Fruit fly (Drosophila melanogaster): ENCODE measurements around the gene CG17075.
A peak's percentile ranks its signal among the peaks of the same experiment; 100 is the strongest.

CG17075 gene

dm6 chr2L:294452-295362 is 27.4 kb upstream of the CG17075 start, which contains the start of the genes U2af38 and Stip1 (continued):
- TF ChIP-seq esg (GFP tag; conservative IDR thresholded peaks at IDR 0.05) (no peak), CG5245 (GFP tag; optimal IDR thresholded peaks at IDR 0.05) (no peak), her (GFP tag; optimal IDR thresholded peaks at IDR 0.05) (no peak), CG8388 (GFP tag; optimal IDR thresholded peaks at IDR 0.05) (no peak), CG8290 (GFP tag; optimal IDR thresholded peaks at IDR 0.05) (peak; percentile 2), CG8290 (tag; optimal IDR thresholded peaks at IDR 0.05) (peak in 1 of 2 experiments; percentile 20), ftz-f1 (GFP tag; optimal IDR thresholded peaks at IDR 0.05) (no peak), ken (GFP tag; IDR thresholded peaks at IDR 0.05) (0 out of 3 replicates have a peak, but pooled peaks have one; percentile 34), usp (GFP tag; optimal IDR thresholded peaks at IDR 0.05) (no peak), B-H2 (GFP tag; optimal IDR thresholded peaks at IDR 0.05) (peak; percentile 80), CG7839 (tag; optimal IDR thresholded peaks at IDR 0.05) (peak; percentile 20), CG7271 (tag; optimal IDR thresholded peaks at IDR 0.05) (no peak), Ada2b (GFP tag; IDR thresholded peaks at IDR 0.05) (no peak), ewg (GFP tag; optimal IDR thresholded peaks at IDR 0.05) (no peak), Abd-B (GFP tag; optimal IDR thresholded peaks at IDR 0.05) (no peak), CTCF (GFP tag; optimal IDR thresholded peaks at IDR 0.05) (peak; percentile 54), sima (GFP tag; optimal IDR thresholded peaks at IDR 0.05) (no peak), pzg (GFP tag; optimal IDR thresholded peaks at IDR 0.05) (peak; percentile 61), CG7987 (GFP tag; optimal IDR thresholded peaks at IDR 0.05) (no peak), ab (GFP tag; optimal IDR thresholded peaks at IDR 0.05) (no peak), bab2 (GFP tag; optimal IDR thresholded peaks at IDR 0.05) (no peak), CG2889 (GFP tag; IDR thresholded peaks at IDR 0.05) (no peak), CG9609 (GFP tag; optimal IDR thresholded peaks at IDR 0.05) (no peak), twi (tag; optimal IDR thresholded peaks at IDR 0.05) (peak; percentile 17), Doc3 (GFP tag; IDR thresholded peaks at IDR 0.05; ENCODE audit: partially characterized antibody) (peak; percentile 61), NfI (GFP tag; optimal IDR thresholded peaks at IDR 0.05) (no peak), croc (GFP tag; conservative IDR thresholded peaks at IDR 0.05) (no peak), ATbp (GFP tag; optimal IDR thresholded peaks at IDR 0.05) (no peak), az2 (GFP tag; optimal IDR thresholded peaks at IDR 0.05) (peak; percentile 1), E2f2 (GFP tag; IDR thresholded peaks at IDR 0.05) (peak; percentile 40), CG42726 (GFP tag; IDR thresholded peaks at IDR 0.05; ENCODE audit: partially characterized antibody) (0 out of 2 replicates have a peak, but pooled peaks have one; percentile 16), CG6175 (GFP tag; IDR thresholded peaks at IDR 0.05) (no peak), CG12155 (GFP tag; optimal IDR thresholded peaks at IDR 0.05) (no peak), CG2120 (GFP tag; optimal IDR thresholded peaks at IDR 0.05) (peak; percentile 54), z (GFP tag; IDR thresholded peaks at IDR 0.05) (no peak), CG10462 (GFP tag; optimal IDR thresholded peaks at IDR 0.05) (no peak), klu (GFP tag; IDR thresholded peaks at IDR 0.05) (no peak), insv (GFP tag; optimal IDR thresholded peaks at IDR 0.05) (no peak), corto (GFP tag; optimal IDR thresholded peaks at IDR 0.05) (no peak), Opbp (GFP tag; IDR thresholded peaks at IDR 0.05; ENCODE audit: partially characterized antibody) (peak; percentile 4; the same call in 1 of the 3 replicates), CG6765 (GFP tag; optimal IDR thresholded peaks at IDR 0.05) (no peak), fd102C (GFP tag; optimal IDR thresholded peaks at IDR 0.05) (no peak), hbn (GFP tag; IDR thresholded peaks at IDR 0.05; ENCODE audit: partially characterized antibody) (peak; percentile 72), GATAe (GFP tag; conservative IDR thresholded peaks at IDR 0.05) (no peak), Fer2 (tag; optimal IDR thresholded peaks at IDR 0.05) (peak; percentile 11), wdn (GFP tag; IDR thresholded peaks at IDR 0.05) (no peak), CHES-1-like (GFP tag; optimal IDR thresholded peaks at IDR 0.05) (no peak), dimm (GFP tag; IDR thresholded peaks at IDR 0.05) (no peak), tgo (GFP tag; IDR thresholded peaks at IDR 0.05) (no peak), schlank (tag; optimal IDR thresholded peaks at IDR 0.05) (no peak)
